Worm (Caenorhabditis elegans) whole organism, L4/young adult: Measurements from ENCODE around the gene exc-7.

Experiments
- W03F9.2 ChIP-seq: fragments of 150-350 bp; optimal IDR thresholded peaks from 2 replicates; lab custom pipeline; 2014; ENCODE audit warnings: missing biosample characterization, missing genetic modification characterization
- him-1 ChIP-seq: sonication (generic microtip); optimal IDR thresholded peaks from 2 replicates; lab custom pipeline; 2016; ENCODE audit warnings: missing genotype, missing genetic modification reagents, missing genetic modification characterization, missing compliant biosample characterization

- TF ChIP-seq him-1 (no peak), W03F9.2 (tag; lab: Kevin White, UChicago) (no peak)
Observed at ce11 chrII:9577630-9578029, 1.9 kb downstream of the exc-7 start.
